Worm (Caenorhabditis elegans) whole organism, mixed stage, embryonic: Measurements from ENCODE around the gene rig-1.

Experiments
- ceh-83 ChIP-seq: fragments of 200-800 bp; sonication (Bioruptor generic); optimal IDR thresholded peaks from 2 replicates; lab custom pipeline; 2018; ENCODE audit warnings: mild to moderate bottlenecking, missing genetic modification characterization, missing compliant biosample characterization
- ces-1 ChIP-seq: fragments of 150-350 bp; optimal IDR thresholded peaks from 2 replicates; lab custom pipeline; 2014; ENCODE audit warnings: missing biosample characterization, missing genetic modification reagents, missing genetic modification characterization
- cnd-1 ChIP-seq: fragments of 200-800 bp; sonication (Bioruptor generic); optimal IDR thresholded peaks from 2 replicates; lab custom pipeline; 2018; ENCODE audit warnings: mild to moderate bottlenecking, missing genetic modification characterization, missing compliant biosample characterization
- drap-1 ChIP-seq: fragments of 200-800 bp; sonication (Bioruptor generic); optimal IDR thresholded peaks from 3 replicates; lab custom pipeline; 2018; ENCODE audit warnings: mild to moderate bottlenecking, missing genetic modification characterization, missing compliant biosample characterization
- elt-3 ChIP-seq: fragments of 150-350 bp; optimal IDR thresholded peaks from 2 replicates; lab custom pipeline; 2014; ENCODE audit warnings: missing biosample characterization, missing genetic modification characterization
- lin-13 ChIP-seq: fragments of 150-350 bp; optimal IDR thresholded peaks from 2 replicates; lab custom pipeline; 2014; ENCODE audit warnings: missing biosample characterization, missing genetic modification characterization
- mab-5 ChIP-seq: fragments of 150-350 bp; optimal IDR thresholded peaks from 2 replicates; lab custom pipeline; 2014; ENCODE audit warnings: missing biosample characterization, missing genetic modification characterization
- nhr-237 ChIP-seq: fragments of 150-350 bp; optimal IDR thresholded peaks from 2 replicates; lab custom pipeline; 2014; ENCODE audit warnings: missing biosample characterization, missing genetic modification characterization
- nhr-28 ChIP-seq: fragments of 150-350 bp; optimal IDR thresholded peaks from 2 replicates; lab custom pipeline; 2014; ENCODE audit warnings: missing biosample characterization, missing genetic modification characterization
- nhr-76 ChIP-seq: sonication (generic microtip); optimal IDR thresholded peaks from 2 replicates; lab custom pipeline; 2017; ENCODE audit warnings: missing biosample characterization, missing genetic modification characterization
- pha-4 ChIP-seq: fragments of 150-350 bp; optimal IDR thresholded peaks from 2 replicates; lab custom pipeline; 2018; ENCODE audit warnings: missing biosample characterization, missing genetic modification reagents, missing genetic modification characterization
- tbx-8 ChIP-seq: fragments of 200-800 bp; sonication (Bioruptor generic); optimal IDR thresholded peaks from 2 replicates; lab custom pipeline; 2018; ENCODE audit warnings: mild to moderate bottlenecking, missing genetic modification characterization, moderate library complexity, missing compliant biosample characterization
- unc-62 ChIP-seq: fragments of 150-350 bp; optimal IDR thresholded peaks from 2 replicates; lab custom pipeline; 2014; ENCODE audit warnings: missing biosample characterization, missing genetic modification reagents, missing genetic modification characterization
- ztf-11 ChIP-seq: fragments of 150-350 bp; optimal IDR thresholded peaks from 2 replicates; lab custom pipeline; 2014; ENCODE audit warnings: missing biosample characterization, missing genetic modification characterization

ce11 chrX:8681600-8681999 lies 21.2 kb downstream of the rig-1 start, which contains the start of gene K09E2.1:
- TF ChIP-seq lin-13 (tag; lab: Kevin White, UChicago) = no peak
- no peak for TF ChIP-seq unc-62
- no peak for TF ChIP-seq nhr-28 (tag; lab: Kevin White, UChicago)
- TF ChIP-seq mab-5 (tag; lab: Kevin White, UChicago) = no peak
- no peak for TF ChIP-seq nhr-76 (tag; lab: Kevin White, UChicago)
- no peak for TF ChIP-seq ztf-11 (tag; lab: Kevin White, UChicago)
- TF ChIP-seq nhr-237 (tag; lab: Kevin White, UChicago) = no peak
- TF ChIP-seq ces-1 (GFP tag; lab: Kevin White, UChicago) = no peak
- TF ChIP-seq elt-3 = no peak
- TF ChIP-seq pha-4 (tag; lab: Kevin White, UChicago) = no peak
- no peak for TF ChIP-seq ceh-83 (GFP tag; lab: Kevin White, UChicago)
- TF ChIP-seq cnd-1 (tag; lab: Kevin White, UChicago) = no peak
- no peak for TF ChIP-seq tbx-8 (GFP tag; lab: Kevin White, UChicago)
- TF ChIP-seq drap-1 (GFP tag; lab: Kevin White, UChicago) = no peak
